Fruit fly (Drosophila melanogaster) whole organism, embryonic: ENCODE measurements around the gene Pde9.
A peak's percentile ranks its signal among the peaks of the same experiment; 100 is the strongest.

Source experiments
- B-H2 ChIP-seq: fragments of 200-800 bp; sonication (Bioruptor generic); optimal IDR thresholded peaks from 2 replicates; lab custom pipeline; 2018; ENCODE audit warnings: missing biosample characterization, mild to moderate bottlenecking, missing genetic modification characterization
- CG10267 ChIP-seq: fragments of 200-800 bp; sonication (Bioruptor generic); optimal IDR thresholded peaks from 2 replicates; lab custom pipeline; 2018; ENCODE audit warnings: missing biosample characterization, mild to moderate bottlenecking, missing genetic modification characterization, moderate library complexity
- CG10321 ChIP-seq: fragments of 200-800 bp; sonication (Bioruptor generic); IDR thresholded peaks from 2 replicates; pipeline ENCODE4 v1.3.6; 2022; ENCODE audit warnings: missing biosample characterization, missing genetic modification characterization
- CG12071 ChIP-seq: fragments of 200-800 bp; sonication (Bioruptor generic); optimal IDR thresholded peaks from 3 replicates; lab custom pipeline; 2018; ENCODE audit warnings: missing biosample characterization, mild to moderate bottlenecking, missing genetic modification characterization
- CG12104 ChIP-seq: fragments of 200-800 bp; sonication (Bioruptor generic); optimal IDR thresholded peaks from 3 replicates; lab custom pipeline; 2016; ENCODE audit warnings: missing biosample characterization, missing genetic modification characterization
- CG12299 ChIP-seq: fragments of 200-800 bp; sonication (Bioruptor generic); optimal IDR thresholded peaks from 2 replicates; lab custom pipeline; 2018; ENCODE audit warnings: missing biosample characterization, mild to moderate bottlenecking, missing genetic modification characterization
- CG15011 ChIP-seq: fragments of 200-800 bp; sonication (Bioruptor generic); optimal IDR thresholded peaks from 3 replicates; lab custom pipeline; 2018; ENCODE audit warnings: missing biosample characterization, mild to moderate bottlenecking, missing genetic modification characterization
- CG15269 ChIP-seq: fragments of 200-800 bp; sonication (Bioruptor generic); optimal IDR thresholded peaks from 2 replicates; lab custom pipeline; 2018; ENCODE audit warnings: missing biosample characterization, mild to moderate bottlenecking, missing genetic modification characterization, moderate library complexity
- CG17186 ChIP-seq: fragments of 200-800 bp; sonication (Bioruptor generic); optimal IDR thresholded peaks from 3 replicates; lab custom pipeline; 2017; ENCODE audit warnings: missing biosample characterization, missing genetic modification reagents, missing genetic modification characterization
- CG1792 ChIP-seq: fragments of 200-800 bp; sonication (Bioruptor generic); optimal IDR thresholded peaks from 2 replicates; lab custom pipeline; 2016; ENCODE audit warnings: missing biosample characterization, missing genetic modification characterization
- CG18262 ChIP-seq: fragments of 200-800 bp; optimal IDR thresholded peaks from 3 replicates; lab custom pipeline; 2019; ENCODE audit warnings: missing biosample characterization, mild to moderate bottlenecking, missing genetic modification characterization, moderate library complexity
- CG2889 ChIP-seq: fragments of 200-800 bp; sonication (Bioruptor generic); IDR thresholded peaks from 3 replicates; pipeline ENCODE4 v1.3.6; 2022; ENCODE audit warnings: missing biosample characterization, missing genetic modification characterization
- CG31365 ChIP-seq: fragments of 200-800 bp; sonication (Bioruptor generic); optimal IDR thresholded peaks from 2 replicates; lab custom pipeline; 2018; ENCODE audit warnings: missing biosample characterization, mild to moderate bottlenecking, missing genetic modification characterization
- CG31441 ChIP-seq: fragments of 200-800 bp; sonication (Bioruptor generic); IDR thresholded peaks from 2 replicates; pipeline ENCODE4 v1.3.6; 2022; ENCODE audit warnings: missing biosample characterization, missing genetic modification characterization
- CG3281 ChIP-seq: fragments of 200-800 bp; sonication (Bioruptor generic); optimal IDR thresholded peaks from 3 replicates; lab custom pipeline; 2017; ENCODE audit warnings: missing biosample characterization, mild to moderate bottlenecking, missing genetic modification characterization
- CG33557 ChIP-seq: fragments of 200-800 bp; sonication (Bioruptor generic); optimal IDR thresholded peaks from 2 replicates; lab custom pipeline; 2019; ENCODE audit warnings: missing biosample characterization, mild to moderate bottlenecking, missing genetic modification characterization, moderate library complexity
- CG6683 ChIP-seq: fragments of 200-800 bp; sonication (Bioruptor generic); optimal IDR thresholded peaks from 2 replicates; lab custom pipeline; 2017; ENCODE audit warnings: missing biosample characterization, mild to moderate bottlenecking, missing genetic modification characterization, missing genetic modification reagents
- CG8478 ChIP-seq: fragments of >200 bp; optimal IDR thresholded peaks from 2 replicates; lab custom pipeline; 2018
- CG9215 ChIP-seq: fragments of 200-800 bp; sonication (Bioruptor generic); IDR thresholded peaks from 2 replicates; pipeline ENCODE4 v1.3.6; 2022; ENCODE audit warnings: missing biosample characterization, missing genetic modification characterization
- CG9876 ChIP-seq: fragments of 200-800 bp; sonication (Bioruptor generic); optimal IDR thresholded peaks from 2 replicates; lab custom pipeline; 2016; ENCODE audit warnings: missing biosample characterization, missing genetic modification characterization
- D ChIP-seq, 2 experiments: fragments of 200-800 bp in 1 of 2; fragments of >200 bp in 1 of 2; sonication (Bioruptor generic) in 1 of 2; optimal IDR thresholded peaks; 2 replicates in 1 of 2; 3 replicates in 1 of 2; lab custom pipeline; 2017; ENCODE audit warnings: mild to moderate bottlenecking in 1 of 2, missing biosample characterization in 1 of 2, missing genetic modification characterization in 1 of 2, missing genetic modification reagents in 1 of 2
- Dip3 ChIP-seq: fragments of 200-800 bp; sonication (Bioruptor generic); optimal IDR thresholded peaks from 3 replicates; lab custom pipeline; 2016; ENCODE audit warnings: missing biosample characterization, missing genetic modification characterization
- Dp ChIP-seq: fragments of 200-800 bp; sonication (Bioruptor generic); optimal IDR thresholded peaks from 2 replicates; lab custom pipeline; 2018; ENCODE audit warnings: missing biosample characterization, mild to moderate bottlenecking, missing genetic modification characterization, moderate library complexity
- Gsc ChIP-seq: fragments of 200-800 bp; sonication (Bioruptor generic); IDR thresholded peaks from 2 replicates; pipeline ENCODE4 v1.3.6; 2022; ENCODE audit warnings: missing biosample characterization, missing genetic modification characterization
- Hmx ChIP-seq: fragments of 200-800 bp; sonication (Bioruptor generic); optimal IDR thresholded peaks from 2 replicates; lab custom pipeline; 2016; ENCODE audit warnings: missing biosample characterization, missing genetic modification characterization
- Jarid2 ChIP-seq: fragments of 200-800 bp; sonication (Bioruptor generic); optimal IDR thresholded peaks from 3 replicates; lab custom pipeline; 2017; ENCODE audit warnings: mild to moderate bottlenecking, missing biosample characterization, missing genetic modification reagents, missing genetic modification characterization
- Kr ChIP-seq: fragments of 200-800 bp; sonication (Bioruptor generic); optimal IDR thresholded peaks from 2 replicates; lab custom pipeline; 2017; ENCODE audit warnings: missing biosample characterization, mild to moderate bottlenecking, missing genetic modification characterization
- Optix ChIP-seq: fragments of 200-800 bp; sonication (Bioruptor generic); IDR thresholded peaks from 3 replicates; pipeline ENCODE4 v1.3.6; 2022; ENCODE audit warnings: missing biosample characterization, missing genetic modification characterization
- Ravus ChIP-seq: fragments of 200-800 bp; sonication (Bioruptor generic); IDR thresholded peaks from 2 replicates; pipeline ENCODE4 v1.3.6; 2022; ENCODE audit warnings: missing biosample characterization, missing genetic modification characterization
- Scr ChIP-seq: fragments of 200-800 bp; sonication (Bioruptor generic); IDR thresholded peaks from 2 replicates; pipeline ENCODE4 v1.3.6; 2022; ENCODE audit warnings: missing biosample characterization, missing genetic modification characterization; ENCODE audit not compliant: partially characterized antibody
- bbx ChIP-seq: fragments of 200-800 bp; sonication (Bioruptor generic); IDR thresholded peaks from 2 replicates; pipeline ENCODE4 v1.3.6; 2022; ENCODE audit warnings: missing biosample characterization, missing genetic modification characterization; ENCODE audit not compliant: partially characterized antibody
- corto ChIP-seq: fragments of 200-800 bp; sonication (Bioruptor generic); optimal IDR thresholded peaks from 2 replicates; lab custom pipeline; 2016; ENCODE audit warnings: missing biosample characterization, mild to moderate bottlenecking, missing genetic modification characterization, moderate library complexity
- crc ChIP-seq: fragments of 200-800 bp; sonication (Bioruptor generic); optimal IDR thresholded peaks from 2 replicates; lab custom pipeline; 2016; ENCODE audit warnings: missing biosample characterization, missing genetic modification characterization
- crp ChIP-seq, 2 experiments: fragments of 200-800 bp; sonication (Bioruptor generic); optimal IDR thresholded peaks; 2 replicates in 1 of 2; 3 replicates in 1 of 2; lab custom pipeline; 2017; ENCODE audit warnings: missing biosample characterization in 2 of 2, missing genetic modification characterization in 2 of 2, mild to moderate bottlenecking in 1 of 2, moderate library complexity in 1 of 2
- dpn ChIP-seq, 2 experiments: fragments of 200-800 bp; sonication (Bioruptor generic); optimal IDR thresholded peaks; 3 replicates each; lab custom pipeline; 2016; ENCODE audit warnings: missing biosample characterization in 2 of 2, missing genetic modification characterization in 2 of 2
- eyg ChIP-seq: fragments of 200-800 bp; sonication (Bioruptor generic); optimal IDR thresholded peaks from 3 replicates; lab custom pipeline; 2016; ENCODE audit warnings: missing biosample characterization, missing genetic modification characterization
- gro ChIP-seq: fragments of 200-800 bp; sonication (Bioruptor generic); optimal IDR thresholded peaks from 2 replicates; lab custom pipeline; 2016; ENCODE audit warnings: missing biosample characterization, missing genetic modification characterization
- hbn ChIP-seq: fragments of 200-800 bp; sonication (Bioruptor generic); IDR thresholded peaks from 2 replicates; pipeline ENCODE4 v1.3.6; 2022; ENCODE audit warnings: missing biosample characterization, missing genetic modification characterization; ENCODE audit not compliant: partially characterized antibody
- jing ChIP-seq: fragments of 200-800 bp; sonication (Bioruptor generic); optimal IDR thresholded peaks from 2 replicates; lab custom pipeline; 2018; ENCODE audit warnings: missing biosample characterization, mild to moderate bottlenecking, missing genetic modification characterization
- jumu ChIP-seq: fragments of 200-800 bp; sonication (Bioruptor generic); optimal IDR thresholded peaks from 3 replicates; lab custom pipeline; 2016; ENCODE audit warnings: missing biosample characterization, missing genetic modification characterization
- mld ChIP-seq: fragments of 200-800 bp; sonication (Bioruptor generic); IDR thresholded peaks from 3 replicates; pipeline ENCODE4 v1.3.6; 2022; ENCODE audit warnings: missing biosample characterization, missing genetic modification characterization; ENCODE audit not compliant: partially characterized antibody
- pb ChIP-seq: fragments of 200-800 bp; sonication (Bioruptor generic); optimal IDR thresholded peaks from 3 replicates; lab custom pipeline; 2016; ENCODE audit warnings: missing biosample characterization, missing genetic modification characterization
- peb ChIP-seq: fragments of 200-800 bp; sonication (Bioruptor generic); IDR thresholded peaks from 2 replicates; pipeline ENCODE4 v1.3.6; 2022; ENCODE audit warnings: missing biosample characterization, missing genetic modification characterization
- pho ChIP-seq: fragments of 200-800 bp; sonication (Bioruptor generic); optimal IDR thresholded peaks from 2 replicates; lab custom pipeline; 2016; ENCODE audit warnings: missing biosample characterization, missing genetic modification characterization
- row ChIP-seq: fragments of 200-800 bp; sonication (Bioruptor generic); IDR thresholded peaks from 3 replicates; pipeline ENCODE4 v1.3.6; 2022; ENCODE audit warnings: missing biosample characterization, missing genetic modification characterization
- sd ChIP-seq: fragments of 200-800 bp; sonication (Bioruptor generic); optimal IDR thresholded peaks from 3 replicates; lab custom pipeline; 2018; ENCODE audit warnings: missing biosample characterization, mild to moderate bottlenecking, missing genetic modification characterization, moderate library complexity
- slou ChIP-seq: fragments of 200-800 bp; sonication (Bioruptor generic); optimal IDR thresholded peaks from 3 replicates; lab custom pipeline; 2016; ENCODE audit warnings: missing biosample characterization, missing genetic modification characterization
- toy ChIP-seq: fragments of 200-800 bp; sonication (Bioruptor generic); IDR thresholded peaks from 2 replicates; pipeline ENCODE4 v1.3.6; 2022; ENCODE audit warnings: missing biosample characterization, missing genetic modification characterization
- trem ChIP-seq: fragments of 200-800 bp; optimal IDR thresholded peaks from 3 replicates; lab custom pipeline; 2019; ENCODE audit warnings: missing biosample characterization, mild to moderate bottlenecking, missing genetic modification characterization, moderate library complexity

Pde9 gene

DNA sequence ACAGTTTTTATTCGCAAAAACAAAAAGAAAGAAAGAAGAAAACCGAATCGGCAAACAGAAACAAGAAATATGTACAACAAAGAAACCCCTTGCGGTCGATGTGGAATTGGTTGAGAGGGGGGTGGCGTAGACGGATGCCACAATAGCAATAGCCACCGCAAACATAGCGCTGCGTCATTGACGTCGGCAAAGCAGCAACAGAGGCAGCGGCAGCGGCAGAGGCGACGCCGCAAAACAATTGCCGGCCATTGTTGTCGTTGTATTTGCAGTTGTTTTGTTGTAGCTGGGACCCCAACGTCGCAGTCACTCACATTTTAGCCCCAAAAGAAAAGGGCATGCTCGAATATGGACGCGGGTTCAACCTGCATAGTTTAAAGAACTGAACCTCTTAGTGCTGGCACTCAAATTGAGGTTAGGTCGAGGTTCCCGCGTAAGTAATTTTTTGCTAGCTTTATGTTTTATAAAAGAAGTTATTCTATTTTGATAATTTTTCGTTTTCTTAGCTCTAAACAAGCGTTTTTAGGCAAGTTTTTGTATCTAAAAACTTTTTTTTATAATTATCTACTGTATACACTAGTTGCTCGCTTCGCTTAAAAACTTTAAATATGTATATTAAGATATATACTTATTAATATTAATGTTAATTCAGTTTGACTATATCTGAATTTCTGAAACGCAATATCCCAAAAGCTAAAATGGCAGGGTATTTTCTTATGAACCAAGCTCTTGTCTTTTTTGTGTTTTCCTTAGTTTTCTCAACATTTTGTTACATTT lies 141.3 kb downstream of the Pde9 start (continued):
- TF ChIP-seq row (GFP tag; lab: Robert Waterston, UW) (peak; percentile 72), CG1792 (GFP tag; lab: Kevin White, UChicago) (peak; percentile 11), CG15269 (tag; lab: Kevin White, UChicago) (peak; percentile 84), Hmx (GFP tag; lab: Kevin White, UChicago) (peak; percentile 17), corto (GFP tag; lab: Kevin White, UChicago) (no peak), Scr (GFP tag; lab: Robert Waterston, UW) (no peak), dpn (GFP tag; optimal IDR thresholded peaks at IDR 0.05; lab: Kevin White, UChicago) (peak; percentile 64 to 68), CG9876 (GFP tag; lab: Kevin White, UChicago) (peak; percentile 44), CG12071 (GFP tag; lab: Kevin White, UChicago) (no peak), jumu (GFP tag; lab: Kevin White, UChicago) (peak; percentile 21), Gsc (no peak), pho (GFP tag; lab: Kevin White, UChicago) (peak; percentile 66), CG17186 (no peak), CG33557 (GFP tag; lab: Kevin White, UChicago) (no peak), CG31441 (GFP tag; lab: Robert Waterston, UW) (peak; percentile 71), CG8478 (lab: Kevin White, UChicago) (no peak), pb (GFP tag; lab: Kevin White, UChicago) (no peak), CG2889 (GFP tag; lab: Robert Waterston, UW) (peak; percentile 65; the same call in 1 of the 3 replicates), trem (tag; lab: Kevin White, UChicago) (no peak), CG15011 (no peak), CG31365 (tag; lab: Kevin White, UChicago) (no peak), CG9215 (GFP tag; lab: Robert Waterston, UW) (peak; percentile 85), hbn (GFP tag; lab: Robert Waterston, UW) (no peak), CG12299 (tag; lab: Kevin White, UChicago) (peak; percentile 50), eyg (GFP tag; lab: Kevin White, UChicago) (no peak), peb (GFP tag; lab: Robert Waterston, UW) (0 out of 2 replicates have a peak, but pooled peaks have one; percentile 20), CG6683 (GFP tag; lab: Kevin White, UChicago) (no peak), Optix (GFP tag; lab: Robert Waterston, UW) (peak; percentile 35; the same call in 1 of the 3 replicates), gro (GFP tag; lab: Kevin White, UChicago) (no peak), crc (GFP tag; lab: Kevin White, UChicago) (peak; percentile 18), slou (GFP tag; lab: Kevin White, UChicago) (peak; percentile 69), CG10267 (tag; lab: Kevin White, UChicago) (peak; percentile 41), Ravus (GFP tag; lab: Robert Waterston, UW) (no peak; the same call in 1 of the 2 replicates), D (optimal IDR thresholded peaks at IDR 0.05; lab: Kevin White, UChicago) (no peak), D (GFP tag; optimal IDR thresholded peaks at IDR 0.05; lab: Kevin White, UChicago) (peak; percentile 47), Dp (no peak), sd (tag; lab: Kevin White, UChicago) (peak; percentile 75), bbx (GFP tag; lab: Robert Waterston, UW) (no peak), B-H2 (GFP tag; lab: Kevin White, UChicago) (no peak), Kr (no peak), toy (GFP tag; lab: Robert Waterston, UW) (no peak), crp (GFP tag; optimal IDR thresholded peaks at IDR 0.05; lab: Kevin White, UChicago) (no peak), CG10321 (0 out of 2 replicates have a peak, but pooled peaks have one; percentile 25), Dip3 (GFP tag; lab: Kevin White, UChicago) (peak; percentile 75), CG3281 (peak; percentile 89), mld (GFP tag; lab: Robert Waterston, UW) (no peak), Jarid2 (GFP tag; lab: Kevin White, UChicago) (peak; percentile 64), jing (GFP tag; lab: Kevin White, UChicago) (no peak), CG18262 (tag; lab: Kevin White, UChicago) (peak; percentile 82), CG12104 (GFP tag; lab: Kevin White, UChicago) (peak; percentile 83)
